Fruit fly (Drosophila melanogaster) whole organism, prepupa: ENCODE measurements around the gene CG32295.
A peak's percentile ranks its signal among the peaks of the same experiment; 100 is the strongest.

Source experiments
- Blimp-1 ChIP-seq: fragments of 200-800 bp; sonication (Bioruptor generic); optimal IDR thresholded peaks from 3 replicates; lab custom pipeline; 2017; ENCODE audit warnings: missing biosample characterization, missing genetic modification characterization, mild to moderate bottlenecking, moderate library complexity, missing genetic modification reagents
- CG10631 ChIP-seq: fragments of 200-800 bp; sonication (Bioruptor generic); optimal IDR thresholded peaks from 2 replicates; lab custom pipeline; 2016; ENCODE audit warnings: missing biosample characterization, missing genetic modification characterization
- CG10669 ChIP-seq: fragments of 200-800 bp; sonication (Bioruptor generic); optimal IDR thresholded peaks from 3 replicates; lab custom pipeline; 2018; ENCODE audit warnings: missing biosample characterization, mild to moderate bottlenecking, missing genetic modification characterization, moderate library complexity
- CG11294 ChIP-seq: fragments of 200-800 bp; sonication (Bioruptor generic); IDR thresholded peaks from 2 replicates; pipeline ENCODE4 v1.3.6; 2022; ENCODE audit warnings: missing biosample characterization, missing genetic modification characterization
- CG15336 ChIP-seq: fragments of 200-800 bp; sonication (Bioruptor generic); IDR thresholded peaks from 2 replicates; pipeline ENCODE4 v1.3.6; 2022; ENCODE audit warnings: missing biosample characterization, missing genetic modification characterization
- CG1621 ChIP-seq: fragments of 200-800 bp; sonication (Bioruptor generic); optimal IDR thresholded peaks from 3 replicates; lab custom pipeline; 2018; ENCODE audit warnings: missing biosample characterization, mild to moderate bottlenecking, missing genetic modification characterization
- CG16779 ChIP-seq: fragments of 200-800 bp; sonication (Bioruptor generic); optimal IDR thresholded peaks from 3 replicates; lab custom pipeline; 2017; ENCODE audit warnings: missing biosample characterization, mild to moderate bottlenecking, missing genetic modification characterization
- CG32006 ChIP-seq: fragments of 200-800 bp; sonication (Bioruptor generic); optimal IDR thresholded peaks from 3 replicates; lab custom pipeline; 2017; ENCODE audit warnings: missing biosample characterization, mild to moderate bottlenecking, missing genetic modification characterization
- CG34406 ChIP-seq: fragments of 200-800 bp; sonication (Bioruptor generic); optimal IDR thresholded peaks from 3 replicates; lab custom pipeline; 2016; ENCODE audit warnings: missing biosample characterization, missing genetic modification characterization
- CG3919 ChIP-seq: fragments of 200-800 bp; sonication (Bioruptor generic); optimal IDR thresholded peaks from 3 replicates; lab custom pipeline; 2016; ENCODE audit warnings: missing biosample characterization, missing genetic modification characterization
- CG6163 ChIP-seq: fragments of 200-800 bp; sonication (Bioruptor generic); IDR thresholded peaks from 3 replicates; pipeline ENCODE4 v1.3.6; 2022; ENCODE audit warnings: missing biosample characterization, missing genetic modification characterization
- CG6276 ChIP-seq: fragments of 200-800 bp; sonication (Bioruptor generic); optimal IDR thresholded peaks from 2 replicates; lab custom pipeline; 2017; ENCODE audit warnings: missing biosample characterization, mild to moderate bottlenecking, missing genetic modification characterization
- CG6792 ChIP-seq: fragments of 200-800 bp; sonication (Bioruptor generic); optimal IDR thresholded peaks from 3 replicates; lab custom pipeline; 2016; ENCODE audit warnings: missing biosample characterization, missing genetic modification characterization
- CG6808 ChIP-seq: fragments of 200-800 bp; sonication (Bioruptor generic); optimal IDR thresholded peaks from 3 replicates; lab custom pipeline; 2017; ENCODE audit warnings: missing biosample characterization, missing genetic modification characterization, mild to moderate bottlenecking, moderate library complexity, missing genetic modification reagents
- CG6854 ChIP-seq: fragments of 200-800 bp; sonication (Bioruptor generic); optimal IDR thresholded peaks from 2 replicates; lab custom pipeline; 2017; ENCODE audit warnings: missing biosample characterization, mild to moderate bottlenecking, missing genetic modification characterization
- CG7368 ChIP-seq: fragments of 200-800 bp; sonication (Bioruptor generic); optimal IDR thresholded peaks from 3 replicates; lab custom pipeline; 2016; ENCODE audit warnings: missing biosample characterization, missing genetic modification characterization
- CG8119 ChIP-seq: fragments of 200-800 bp; sonication (Bioruptor generic); IDR thresholded peaks from 3 replicates; pipeline ENCODE4 v1.3.6; 2022; ENCODE audit warnings: missing biosample characterization, missing genetic modification characterization
- CG8319 ChIP-seq: fragments of 200-800 bp; sonication (Bioruptor generic); optimal IDR thresholded peaks from 3 replicates; lab custom pipeline; 2016; ENCODE audit warnings: missing biosample characterization, missing genetic modification characterization
- Eip75B ChIP-seq: fragments of 200-800 bp; sonication (Bioruptor generic); optimal IDR thresholded peaks from 3 replicates; lab custom pipeline; 2016; ENCODE audit warnings: missing biosample characterization, missing genetic modification characterization
- Ets21C ChIP-seq: fragments of 200-800 bp; sonication (Bioruptor generic); optimal IDR thresholded peaks from 3 replicates; lab custom pipeline; 2016; ENCODE audit warnings: missing biosample characterization, missing genetic modification characterization
- Ets96B ChIP-seq: fragments of 200-800 bp; optimal IDR thresholded peaks from 2 replicates; lab custom pipeline; 2019; ENCODE audit warnings: missing biosample characterization, mild to moderate bottlenecking, missing genetic modification characterization, moderate library complexity
- Gug ChIP-seq: fragments of 200-800 bp; sonication (Bioruptor generic); IDR thresholded peaks from 2 replicates; pipeline ENCODE4 v1.3.6; 2022; ENCODE audit warnings: missing biosample characterization, missing genetic modification characterization
- Lpt ChIP-seq: fragments of 200-800 bp; sonication (Bioruptor generic); optimal IDR thresholded peaks from 3 replicates; lab custom pipeline; 2016; ENCODE audit warnings: missing biosample characterization, missing genetic modification characterization
- Met ChIP-seq: fragments of 200-800 bp; sonication (Bioruptor generic); optimal IDR thresholded peaks from 3 replicates; lab custom pipeline; 2016; ENCODE audit warnings: missing biosample characterization, missing genetic modification characterization
- OdsH ChIP-seq: fragments of 200-800 bp; sonication (Bioruptor generic); optimal IDR thresholded peaks from 3 replicates; lab custom pipeline; 2016; ENCODE audit warnings: missing biosample characterization, missing genetic modification characterization
- Smox ChIP-seq: fragments of 200-800 bp; sonication (Bioruptor generic); optimal IDR thresholded peaks from 3 replicates; lab custom pipeline; 2016; ENCODE audit warnings: missing biosample characterization, missing genetic modification characterization
- Sox102F ChIP-seq: fragments of 200-800 bp; sonication (Bioruptor generic); optimal IDR thresholded peaks from 2 replicates; lab custom pipeline; 2016; ENCODE audit warnings: missing biosample characterization, mild to moderate bottlenecking, missing genetic modification characterization
- Sox14 ChIP-seq: fragments of 200-800 bp; sonication (Bioruptor generic); optimal IDR thresholded peaks from 3 replicates; lab custom pipeline; 2016; ENCODE audit warnings: missing biosample characterization, missing genetic modification characterization
- Sox15 ChIP-seq: fragments of 200-800 bp; sonication (Bioruptor generic); optimal IDR thresholded peaks from 3 replicates; lab custom pipeline; 2016; ENCODE audit warnings: missing biosample characterization, missing genetic modification characterization
- achi ChIP-seq: fragments of 200-800 bp; sonication (Bioruptor generic); optimal IDR thresholded peaks from 3 replicates; lab custom pipeline; 2016; ENCODE audit warnings: missing biosample characterization, missing genetic modification characterization
- acj6 ChIP-seq: fragments of 200-800 bp; sonication (Bioruptor generic); optimal IDR thresholded peaks from 3 replicates; lab custom pipeline; 2016; ENCODE audit warnings: missing biosample characterization, missing genetic modification characterization
- cyc ChIP-seq: fragments of 200-800 bp; sonication (Bioruptor generic); optimal IDR thresholded peaks from 3 replicates; lab custom pipeline; 2016; ENCODE audit warnings: missing biosample characterization, missing genetic modification characterization
- dac ChIP-seq: fragments of 200-800 bp; sonication (Bioruptor generic); optimal IDR thresholded peaks from 2 replicates; lab custom pipeline; 2017; ENCODE audit warnings: missing biosample characterization, mild to moderate bottlenecking, missing genetic modification characterization
- dsx ChIP-seq: fragments of 200-800 bp; optimal IDR thresholded peaks from 3 replicates; lab custom pipeline; 2019; ENCODE audit warnings: missing biosample characterization, mild to moderate bottlenecking, missing genetic modification characterization, moderate library complexity; ENCODE audit not compliant: poor library complexity, severe bottlenecking
- eg ChIP-seq: fragments of 200-800 bp; sonication (Bioruptor generic); IDR thresholded peaks from 3 replicates; pipeline ENCODE4 v1.3.6; 2022; ENCODE audit warnings: missing biosample characterization, missing genetic modification characterization
- esn ChIP-seq: fragments of 200-800 bp; sonication (Bioruptor generic); optimal IDR thresholded peaks from 2 replicates; lab custom pipeline; 2016; ENCODE audit warnings: missing biosample characterization, mild to moderate bottlenecking, missing genetic modification characterization, moderate library complexity
- fd59A ChIP-seq: fragments of 200-800 bp; sonication (Bioruptor generic); optimal IDR thresholded peaks from 2 replicates; lab custom pipeline; 2017; ENCODE audit warnings: missing biosample characterization, mild to moderate bottlenecking, missing genetic modification characterization, missing genetic modification reagents
- fd85E ChIP-seq: fragments of 200-800 bp; sonication (Bioruptor generic); optimal IDR thresholded peaks from 3 replicates; lab custom pipeline; 2016; ENCODE audit warnings: missing biosample characterization, missing genetic modification characterization
- fkh ChIP-seq: fragments of 200-800 bp; sonication (Bioruptor generic); optimal IDR thresholded peaks from 3 replicates; lab custom pipeline; 2017; ENCODE audit warnings: missing biosample characterization, mild to moderate bottlenecking, missing genetic modification characterization, moderate library complexity
- net ChIP-seq: fragments of 200-800 bp; sonication (Bioruptor generic); optimal IDR thresholded peaks from 3 replicates; lab custom pipeline; 2016; ENCODE audit warnings: missing biosample characterization, missing genetic modification characterization
- spab ChIP-seq: fragments of 200-800 bp; sonication (Bioruptor generic); optimal IDR thresholded peaks from 2 replicates; lab custom pipeline; 2017; ENCODE audit warnings: missing biosample characterization, mild to moderate bottlenecking, missing genetic modification characterization, missing genetic modification reagents
- svp ChIP-seq: fragments of 200-800 bp; sonication (Bioruptor generic); peaks from one replicate; lab custom pipeline; 2016; ENCODE audit warnings: missing biosample characterization, missing genetic modification characterization
- topi ChIP-seq: fragments of 200-800 bp; sonication (Bioruptor generic); optimal IDR thresholded peaks from 3 replicates; lab custom pipeline; 2016; ENCODE audit warnings: missing biosample characterization, missing genetic modification characterization

CG32295 gene

DNA sequence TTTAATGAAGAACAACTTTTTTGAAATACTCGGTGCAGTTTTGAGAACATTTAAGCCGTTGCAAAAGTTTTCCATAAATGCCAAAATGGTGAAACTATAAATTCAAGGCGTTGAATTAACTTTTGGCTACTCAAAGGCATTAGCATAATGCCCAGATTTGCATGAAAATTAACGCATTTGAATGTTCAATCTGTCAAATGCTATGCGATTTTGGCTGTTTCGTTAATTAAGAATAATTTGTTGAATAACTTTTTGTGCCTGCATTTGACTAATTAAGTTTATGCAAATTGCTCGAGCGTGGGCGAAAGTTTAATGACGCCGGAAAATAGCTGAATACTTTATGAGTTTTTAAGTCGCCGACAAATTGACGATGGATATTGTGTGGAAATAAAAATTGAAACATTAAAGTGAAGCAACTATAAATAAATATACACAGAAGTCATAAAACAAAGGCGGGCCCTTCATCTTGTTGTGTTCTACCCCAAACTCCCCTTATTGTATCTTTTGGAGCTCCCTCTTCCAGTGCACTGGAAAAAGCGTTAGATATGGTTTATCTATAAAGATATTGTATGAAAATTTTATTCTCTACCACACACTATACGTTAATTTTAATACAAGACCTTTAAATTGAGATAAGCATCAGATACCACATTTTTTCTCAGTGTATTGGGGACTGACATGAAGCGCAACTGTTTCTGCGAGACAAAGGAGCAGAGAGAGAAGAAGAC lies 25.5 kb upstream of the CG32295 start (continued):
- peak; percentile 94 for TF ChIP-seq Smox (GFP tag; lab: Kevin White, UChicago)
- TF ChIP-seq CG8319 (GFP tag; lab: Kevin White, UChicago): peak; percentile 91
- peak; percentile 91 for TF ChIP-seq spab (GFP tag; lab: Kevin White, UChicago)
- TF ChIP-seq CG6163: peak; percentile 96
- peak; percentile 19; the same call in 1 of the 2 replicates for TF ChIP-seq CG11294 (GFP tag; lab: Robert Waterston, UW)
- peak; percentile 82 for TF ChIP-seq fd85E (GFP tag; lab: Kevin White, UChicago)
- TF ChIP-seq CG7368: peak; percentile 93
- TF ChIP-seq Eip75B: peak; percentile 93
- TF ChIP-seq acj6: peak; percentile 92
- TF ChIP-seq achi (GFP tag; lab: Kevin White, UChicago): peak; percentile 90
- TF ChIP-seq fd59A: peak; percentile 90
- peak; percentile 84 for TF ChIP-seq eg (GFP tag; lab: Robert Waterston, UW)
- TF ChIP-seq svp (GFP tag; lab: Kevin White, UChicago): peak; percentile 97
- TF ChIP-seq CG10631: peak; percentile 94
- TF ChIP-seq CG16779 (tag; lab: Kevin White, UChicago): peak; percentile 90
- no peak for TF ChIP-seq dac (GFP tag; lab: Kevin White, UChicago)
- TF ChIP-seq Sox15 (GFP tag; lab: Kevin White, UChicago): peak; percentile 92
- TF ChIP-seq CG3919 (GFP tag; lab: Kevin White, UChicago): peak; percentile 96
- TF ChIP-seq CG32006: peak; percentile 74
- peak; percentile 94 for TF ChIP-seq cyc (GFP tag; lab: Kevin White, UChicago)
- peak; percentile 67 for TF ChIP-seq CG8119 (GFP tag; lab: Robert Waterston, UW)
- peak; percentile 95 for TF ChIP-seq CG34406 (GFP tag; lab: Kevin White, UChicago)
- TF ChIP-seq OdsH (GFP tag; lab: Kevin White, UChicago): peak; percentile 91
- peak; percentile 96 for TF ChIP-seq topi (GFP tag; lab: Kevin White, UChicago)

dm6 chr3L:2551137-2551676 lies 24.4 kb upstream of the CG32295 start:
- TF ChIP-seq CG10631 (no peak), CG8319 (GFP tag; lab: Kevin White, UChicago) (no peak), Gug (no peak), Met (GFP tag; lab: Kevin White, UChicago) (no peak), CG1621 (tag; lab: Kevin White, UChicago) (no peak), CG15336 (no peak), Sox102F (GFP tag; lab: Kevin White, UChicago) (no peak), CG6854 (no peak), Ets96B (tag; lab: Kevin White, UChicago) (no peak), OdsH (GFP tag; lab: Kevin White, UChicago) (no peak), fkh (GFP tag; lab: Kevin White, UChicago) (no peak), Blimp-1 (GFP tag; lab: Kevin White, UChicago) (no peak), CG10669 (GFP tag; lab: Kevin White, UChicago) (no peak), CG6792 (GFP tag; lab: Kevin White, UChicago) (no peak), Sox14 (no peak), Ets21C (GFP tag; lab: Kevin White, UChicago) (no peak), CG34406 (GFP tag; lab: Kevin White, UChicago) (no peak)

DNA sequence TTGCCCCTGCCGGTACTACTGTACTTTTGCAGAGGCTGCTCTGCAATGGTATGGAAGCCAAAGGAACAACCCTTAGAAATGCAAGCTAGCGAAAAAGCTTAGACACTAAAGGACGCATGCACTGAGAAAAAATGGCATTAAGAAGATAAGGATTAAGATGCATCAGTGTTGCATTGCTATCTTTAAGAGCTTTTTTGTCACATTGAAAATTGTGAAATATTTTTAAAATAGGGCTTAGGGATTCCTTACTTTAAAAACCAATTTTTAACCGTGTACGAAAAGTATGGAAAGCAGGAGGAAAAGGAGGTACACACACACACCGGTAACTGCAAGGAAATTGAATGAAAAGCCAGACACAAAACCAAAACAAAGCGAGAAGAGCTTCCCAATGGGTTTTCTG lies 22.2 kb upstream of the CG32295 start:
- TF ChIP-seq CG6276 (peak; percentile 38), acj6 (peak; percentile 37), Lpt (GFP tag; lab: Kevin White, UChicago) (no peak), CG7368 (peak; percentile 59), cyc (GFP tag; lab: Kevin White, UChicago) (peak; percentile 60), CG8119 (GFP tag; lab: Robert Waterston, UW) (0 out of 3 replicates have a peak, but pooled peaks have one; percentile 18), Sox14 (no peak), Met (GFP tag; lab: Kevin White, UChicago) (peak; percentile 57), Blimp-1 (GFP tag; lab: Kevin White, UChicago) (no peak), net (no peak), CG6808 (peak; percentile 68), CG10669 (GFP tag; lab: Kevin White, UChicago) (peak; percentile 69), achi (GFP tag; lab: Kevin White, UChicago) (peak; percentile 4), CG6163 (peak; percentile 61; the same call in 2 of the 3 replicates), OdsH (GFP tag; lab: Kevin White, UChicago) (peak; percentile 35), CG15336 (peak; percentile 26; the same call in 1 of the 2 replicates), dsx (GFP tag; lab: Kevin White, UChicago) (peak; percentile 25), esn (GFP tag; lab: Kevin White, UChicago) (peak; percentile 41), CG11294 (GFP tag; lab: Robert Waterston, UW) (no peak), fkh (GFP tag; lab: Kevin White, UChicago) (no peak), Ets96B (tag; lab: Kevin White, UChicago) (peak; percentile 73), topi (GFP tag; lab: Kevin White, UChicago) (peak; percentile 67), CG1621 (tag; lab: Kevin White, UChicago) (peak; percentile 25), CG8319 (GFP tag; lab: Kevin White, UChicago) (no peak)
